Worm (Caenorhabditis elegans): ENCODE data around the gene mup-4.

Gene mup-4

ce11 chrIII:7521163-7521562 is 32.3 kb upstream of the mup-4 start, which contains the start of gene lig-4:
Gene lig-4 (plus strand): TSS chrIII:7521463.
- no peak for TF ChIP-seq zip-2 (tag; optimal IDR thresholded peaks at IDR 0.05)

DNA sequence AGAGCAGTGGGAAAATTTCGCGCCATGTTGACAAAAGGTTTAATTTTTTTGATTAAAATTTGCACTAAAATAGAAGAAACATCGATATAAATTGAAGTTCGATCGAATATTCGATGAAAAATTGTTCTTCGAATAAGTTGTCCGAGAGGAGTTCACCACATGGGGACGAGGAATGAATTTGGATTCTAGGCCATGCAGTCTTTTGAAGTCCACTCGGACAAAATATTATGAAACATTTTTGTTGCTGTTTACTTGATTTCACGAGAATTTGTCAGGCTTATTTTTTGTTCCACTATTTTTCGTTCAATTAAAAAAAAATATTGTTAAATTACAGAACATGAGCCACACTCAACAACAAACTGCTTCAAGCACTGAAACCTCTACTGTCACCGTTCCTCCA is 31.8 kb upstream of the mup-4 start, which contains the start of the genes cux-7 and C07H6.2:
cux-7 (minus strand) TSS at position 174 of the 400 bp plus-strand sequence.
C07H6.2 (plus strand) TSS at position 338 of the 400 bp plus-strand sequence.
- TF ChIP-seq unc-62 (GFP tag; optimal IDR thresholded peaks at IDR 0.05 in 1 of 2) = peak in 1 of 2 experiments; percentile 97
- no peak for TF ChIP-seq unc-62 (tag; optimal IDR thresholded peaks at IDR 0.05)
- no peak for TF ChIP-seq ztf-11 (tag; optimal IDR thresholded peaks at IDR 0.05)
- peak; percentile 53 for TF ChIP-seq zfp-2 (tag; optimal IDR thresholded peaks at IDR 0.05)
- TF ChIP-seq F10B5.3 (tag; optimal IDR thresholded peaks at IDR 0.05) = peak; percentile 82
- no peak for TF ChIP-seq ztf-7 (tag; optimal IDR thresholded peaks at IDR 0.05)
- peak; percentile 82 for TF ChIP-seq ceh-20 (GFP tag; IDR thresholded peaks at IDR 0.05)
- TF ChIP-seq duxl-1 (tag; optimal IDR thresholded peaks at IDR 0.05; ENCODE audit: poor library complexity) = peak; percentile 97
- TF ChIP-seq saeg-2 (GFP tag; IDR thresholded peaks at IDR 0.05) = no peak
- TF ChIP-seq unc-39 (tag; optimal IDR thresholded peaks at IDR 0.05) = no peak
- TF ChIP-seq hif-1 (tag; optimal IDR thresholded peaks at IDR 0.05) = peak in 1 of 2 experiments; percentile 96
- no peak for TF ChIP-seq nhr-76 (tag; optimal IDR thresholded peaks at IDR 0.05)
- peak; percentile 79 for TF ChIP-seq hmg-1.1 (GFP tag; IDR thresholded peaks at IDR 0.05)
- no peak for TF ChIP-seq F44E2.7 (GFP tag; IDR thresholded peaks at IDR 0.05)
- 0 out of 4 replicates have a peak, but pooled peaks of 1 of the 2 experiments have one; percentile 50 for TF ChIP-seq madf-5 (GFP tag; IDR thresholded peaks at IDR 0.05)
- no peak for TF ChIP-seq zip-2 (tag; optimal IDR thresholded peaks at IDR 0.05)
- TF ChIP-seq pha-4 (GFP tag; IDR thresholded peaks at IDR 0.05) = no peak; the same call in 1 of the 2 replicates
- peak; percentile 30 for TF ChIP-seq pha-4 (tag; optimal IDR thresholded peaks at IDR 0.05)
- peak; percentile 88 for TF ChIP-seq nhr-102 (tag; optimal IDR thresholded peaks at IDR 0.05)
- TF ChIP-seq nhr-6 (tag; optimal IDR thresholded peaks at IDR 0.05) = peak; percentile 82
- TF ChIP-seq dmd-9 (GFP tag; IDR thresholded peaks at IDR 0.05) = peak; percentile 97
- TF ChIP-seq ama-1 (optimal IDR thresholded peaks at IDR 0.05) = no peak
- peak; percentile 86 for TF ChIP-seq T26A8.4 (GFP tag; IDR thresholded peaks at IDR 0.05)
- peak; percentile 77; the same call in 1 of the 2 replicates for TF ChIP-seq mdt-29 (GFP tag; IDR thresholded peaks at IDR 0.05)
- peak; percentile 82 for TF ChIP-seq hlh-11 (tag; optimal IDR thresholded peaks at IDR 0.05)
- TF ChIP-seq lim-7 (GFP tag; IDR thresholded peaks at IDR 0.05) = no peak
- no peak for TF ChIP-seq nhr-111 (GFP tag; optimal IDR thresholded peaks at IDR 0.05)
- TF ChIP-seq lin-29 (GFP tag; IDR thresholded peaks at IDR 0.05) = no peak
- peak; percentile 94 for TF ChIP-seq Y48G9A.11 (GFP tag; IDR thresholded peaks at IDR 0.05)
- TF ChIP-seq dve-1 (tag; optimal IDR thresholded peaks at IDR 0.05; ENCODE audit: insufficient read depth) = peak; percentile 92
- TF ChIP-seq dmd-8 (GFP tag; IDR thresholded peaks at IDR 0.05) = no peak
- no peak for TF ChIP-seq Y105C5A.15 (GFP tag; IDR thresholded peaks at IDR 0.05)
- TF ChIP-seq daf-16 (GFP tag; optimal IDR thresholded peaks at IDR 0.05) = peak; percentile 68 to 88
- TF ChIP-seq daf-16 (tag; optimal IDR thresholded peaks at IDR 0.05) = peak; percentile 90
- no peak for TF ChIP-seq daf-19 (GFP tag; conservative IDR thresholded peaks at IDR 0.05)
- TF ChIP-seq php-3 (GFP tag; IDR thresholded peaks at IDR 0.05) = peak; percentile 57
- TF ChIP-seq F26F4.8 (GFP tag; conservative IDR thresholded peaks at IDR 0.05) = no peak
- peak; percentile 54 for TF ChIP-seq lir-3 (tag; optimal IDR thresholded peaks at IDR 0.05)
- TF ChIP-seq nhr-10 (tag; optimal IDR thresholded peaks at IDR 0.05) = no peak
- TF ChIP-seq mep-1 (tag; optimal IDR thresholded peaks at IDR 0.05) = no peak
- TF ChIP-seq cey-2 (tag; optimal IDR thresholded peaks at IDR 0.05; ENCODE audit: borderline replicate concordance, insufficient read depth) = no peak
- peak; percentile 68 for TF ChIP-seq nhr-77 (tag; optimal IDR thresholded peaks at IDR 0.05)
- TF ChIP-seq nhr-11 (tag; optimal IDR thresholded peaks at IDR 0.05) = peak; percentile 75
- no peak for TF ChIP-seq R02D3.7 (tag; optimal IDR thresholded peaks at IDR 0.05)
- TF ChIP-seq Y75B8A.6 (GFP tag; IDR thresholded peaks at IDR 0.05) = no peak
- peak; percentile 39 for TF ChIP-seq gei-8 (GFP tag; optimal IDR thresholded peaks at IDR 0.05)
- no peak for TF ChIP-seq ceh-28 (tag; optimal IDR thresholded peaks at IDR 0.05)
- TF ChIP-seq ZK546.5 (tag; optimal IDR thresholded peaks at IDR 0.05) = peak in 1 of 2 experiments; percentile 24
- no peak for TF ChIP-seq nhr-41 (GFP tag; IDR thresholded peaks at IDR 0.05)
- no peak for TF ChIP-seq daf-8 (GFP tag; IDR thresholded peaks at IDR 0.05)

All from whole organism, L4 larva.